Fruit fly (Drosophila melanogaster): ENCODE measurements around the gene SF2.

DNA sequence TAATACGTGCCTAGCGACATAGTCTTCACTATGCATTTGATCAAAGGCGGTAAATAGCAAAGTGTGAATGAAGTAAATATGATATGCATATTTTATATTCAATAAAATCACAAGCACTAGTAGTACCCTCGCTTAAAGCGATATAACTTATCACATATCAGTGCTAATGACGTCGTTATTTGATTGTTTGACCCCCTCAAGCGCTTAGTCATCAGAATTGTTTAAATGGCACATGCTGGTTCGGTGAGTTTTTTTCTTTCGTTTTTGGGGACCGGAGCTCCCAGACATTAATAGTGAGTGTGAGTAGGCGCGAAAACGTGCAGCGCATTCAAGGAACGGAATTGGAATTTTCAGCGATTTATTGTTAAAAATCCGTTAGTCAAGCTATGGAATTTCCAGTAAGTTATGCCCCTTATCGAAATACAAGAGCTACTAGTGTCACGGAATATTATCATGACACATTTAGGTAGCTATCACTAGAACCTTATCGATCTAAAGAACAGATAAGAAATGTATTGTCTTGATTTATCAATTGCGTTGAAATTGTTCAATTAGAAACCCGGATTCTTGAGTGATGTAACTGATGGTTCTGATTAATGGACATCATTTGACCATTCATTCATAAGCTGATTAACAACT is 6.0 kb upstream of the SF2 start:
- TF ChIP-seq CG4854 (GFP tag; optimal IDR thresholded peaks at IDR 0.05) = no peak
- TF ChIP-seq Dek (tag; optimal IDR thresholded peaks at IDR 0.05) = no peak
- TF ChIP-seq Bteb2 (GFP tag; optimal IDR thresholded peaks at IDR 0.05) = no peak
- TF ChIP-seq CG11093 (GFP tag; IDR thresholded peaks at IDR 0.05) = no peak
- TF ChIP-seq Spps (tag; optimal IDR thresholded peaks at IDR 0.05) = no peak
- no peak for TF ChIP-seq emc (GFP tag; optimal IDR thresholded peaks at IDR 0.05)
- peak; percentile 65 for TF ChIP-seq CG34376 (GFP tag; optimal IDR thresholded peaks at IDR 0.05)
- TF ChIP-seq Fer2 (tag; optimal IDR thresholded peaks at IDR 0.05) = no peak
